Worm (Caenorhabditis elegans) whole organism, late embryonic: ENCODE measurements around the gene H12D21.6.

Experiments
- K09A11.1 ChIP-seq: sonication (generic microtip); optimal IDR thresholded peaks from 2 replicates; lab custom pipeline; 2017; ENCODE audit warnings: antibody characterized with exemption, mild to moderate bottlenecking, missing genetic modification characterization, missing compliant biosample characterization; ENCODE audit not compliant: insufficient read depth
- T23F11.4 ChIP-seq: fragments of 200-800 bp; sonication (Bioruptor generic); optimal IDR thresholded peaks from 2 replicates; lab custom pipeline; 2018; ENCODE audit warnings: mild to moderate bottlenecking, missing genetic modification characterization, missing compliant biosample characterization
- ceh-14 ChIP-seq: sonication (generic microtip); optimal IDR thresholded peaks from 2 replicates; lab custom pipeline; 2016; ENCODE audit warnings: missing genotype, missing genetic modification characterization, missing compliant biosample characterization
- ceh-19 ChIP-seq: fragments of 200-800 bp; sonication (Bioruptor generic); optimal IDR thresholded peaks from 2 replicates; lab custom pipeline; 2018; ENCODE audit warnings: mild to moderate bottlenecking, missing genetic modification characterization, missing compliant biosample characterization
- ceh-22 ChIP-seq: sonication (generic microtip); optimal IDR thresholded peaks from 2 replicates; lab custom pipeline; 2017; ENCODE audit warnings: missing biosample characterization, missing genetic modification characterization
- ceh-30 ChIP-seq: fragments of 150-350 bp; optimal IDR thresholded peaks from 2 replicates; lab custom pipeline; 2014; ENCODE audit warnings: missing biosample characterization, missing genetic modification characterization
- ceh-31 ChIP-seq: sonication (generic microtip); optimal IDR thresholded peaks from 2 replicates; lab custom pipeline; 2016; ENCODE audit warnings: missing genetic modification characterization, missing compliant biosample characterization
- ceh-34 ChIP-seq: sonication (generic microtip); optimal IDR thresholded peaks from 2 replicates; lab custom pipeline; 2016; ENCODE audit warnings: mild to moderate bottlenecking, missing genetic modification characterization, missing compliant biosample characterization
- ceh-45 ChIP-seq: fragments of 200-800 bp; sonication (Bioruptor generic); IDR thresholded peaks from 2 replicates; pipeline ENCODE4 v1.3.6; 2022; ENCODE audit warnings: missing genetic modification reagents, missing genetic modification characterization, missing compliant biosample characterization
- ceh-48 ChIP-seq: sonication (generic microtip); optimal IDR thresholded peaks from 2 replicates; lab custom pipeline; 2016; ENCODE audit warnings: missing genetic modification characterization, inconsistent platforms, missing compliant biosample characterization
- ceh-9 ChIP-seq: sonication (generic microtip); optimal IDR thresholded peaks from 2 replicates; lab custom pipeline; 2016; ENCODE audit warnings: mild to moderate bottlenecking, missing genetic modification characterization, inconsistent platforms, missing compliant biosample characterization
- elt-2 ChIP-seq: sonication (generic microtip); optimal IDR thresholded peaks from 2 replicates; lab custom pipeline; 2016; ENCODE audit warnings: missing genetic modification reagents, missing genetic modification characterization, missing compliant biosample characterization
- elt-4 ChIP-seq: sonication (generic microtip); optimal IDR thresholded peaks from 2 replicates; lab custom pipeline; 2016; ENCODE audit warnings: missing genetic modification characterization, missing compliant biosample characterization
- fax-1 ChIP-seq: sonication (generic microtip); optimal IDR thresholded peaks from 2 replicates; lab custom pipeline; 2016; ENCODE audit warnings: missing genotype, missing genetic modification characterization, missing compliant biosample characterization
- fkh-10 ChIP-seq: fragments of 150-350 bp; optimal IDR thresholded peaks from 2 replicates; lab custom pipeline; 2014; ENCODE audit warnings: missing biosample characterization, missing genetic modification reagents, missing genetic modification characterization
- fkh-6 ChIP-seq: sonication (generic microtip); optimal IDR thresholded peaks from 2 replicates; lab custom pipeline; 2016; ENCODE audit warnings: missing genetic modification characterization, missing compliant biosample characterization
- hlh-15 ChIP-seq: sonication (generic microtip); optimal IDR thresholded peaks from 2 replicates; lab custom pipeline; 2016; ENCODE audit warnings: missing genetic modification characterization, missing compliant biosample characterization
- hlh-30 ChIP-seq: sonication (generic microtip); optimal IDR thresholded peaks from 2 replicates; lab custom pipeline; 2017; ENCODE audit warnings: antibody characterized with exemption, missing genetic modification characterization, missing compliant biosample characterization; ENCODE audit not compliant: insufficient read depth
- lim-6 ChIP-seq: sonication (generic microtip); optimal IDR thresholded peaks from 2 replicates; lab custom pipeline; 2016; ENCODE audit warnings: missing genetic modification characterization, missing compliant biosample characterization
- lin-11 ChIP-seq: fragments of 200-800 bp; sonication (Bioruptor generic); optimal IDR thresholded peaks from 2 replicates; lab custom pipeline; 2018; ENCODE audit warnings: mild to moderate bottlenecking, missing genetic modification characterization, missing compliant biosample characterization
- mec-3 ChIP-seq: sonication (generic microtip); optimal IDR thresholded peaks from 2 replicates; lab custom pipeline; 2016; ENCODE audit warnings: borderline replicate concordance, missing genetic modification characterization, missing compliant biosample characterization
- nhr-232 ChIP-seq: sonication (generic microtip); optimal IDR thresholded peaks from 2 replicates; lab custom pipeline; 2016; ENCODE audit warnings: missing genetic modification characterization, missing compliant biosample characterization
- pag-3 ChIP-seq: sonication (generic microtip); optimal IDR thresholded peaks from 2 replicates; lab custom pipeline; 2016; ENCODE audit warnings: missing compliant biosample characterization, missing genetic modification characterization, borderline replicate concordance
- pat-9 ChIP-seq: fragments of 200-800 bp; sonication (Bioruptor generic); optimal IDR thresholded peaks from 2 replicates; lab custom pipeline; 2018; ENCODE audit warnings: mild to moderate bottlenecking, missing genetic modification characterization, moderate library complexity, missing compliant biosample characterization
- pax-1 ChIP-seq: fragments of 150-350 bp; optimal IDR thresholded peaks from 2 replicates; lab custom pipeline; 2014; ENCODE audit warnings: missing biosample characterization, missing genetic modification characterization
- pha-2 ChIP-seq: sonication (generic microtip); optimal IDR thresholded peaks from 2 replicates; lab custom pipeline; 2017; ENCODE audit warnings: mild to moderate bottlenecking, missing genetic modification characterization, missing compliant biosample characterization
- pha-4 ChIP-seq: fragments of 150-350 bp; optimal IDR thresholded peaks from 2 replicates; lab custom pipeline; 2018; ENCODE audit warnings: missing biosample characterization, missing genetic modification reagents, missing genetic modification characterization
- pros-1 ChIP-seq: fragments of 150-350 bp; optimal IDR thresholded peaks from 2 replicates; lab custom pipeline; 2014; ENCODE audit warnings: missing biosample characterization, missing genetic modification reagents, missing genetic modification characterization
- ref-2 ChIP-seq: sonication (generic microtip); optimal IDR thresholded peaks from 2 replicates; lab custom pipeline; 2016; ENCODE audit warnings: missing genetic modification characterization, missing compliant biosample characterization
- rnt-1 ChIP-seq: sonication (generic microtip); optimal IDR thresholded peaks from 2 replicates; lab custom pipeline; 2016; ENCODE audit warnings: missing genetic modification characterization, missing compliant biosample characterization
- syd-9 ChIP-seq: sonication (generic microtip); optimal IDR thresholded peaks from 2 replicates; lab custom pipeline; 2016; ENCODE audit warnings: mild to moderate bottlenecking, missing genetic modification characterization, moderate library complexity, missing compliant biosample characterization
- ttx-3 ChIP-seq: sonication (generic microtip); optimal IDR thresholded peaks from 2 replicates; lab custom pipeline; 2016; ENCODE audit warnings: missing genetic modification reagents, missing genetic modification characterization, missing compliant biosample characterization
- unc-3 ChIP-seq, 2 experiments: fragments of 200-800 bp in 1 of 2; sonication (Bioruptor generic) in 1 of 2; sonication (generic microtip) in 1 of 2; conservative IDR thresholded peaks in 1 of 2; optimal IDR thresholded peaks in 1 of 2; 2 replicates each; pipeline versions ENCODE4 v1.3.6 to Lab custom; 2016 to 2022; ENCODE audit warnings: missing compliant biosample characterization in 2 of 2, missing genetic modification characterization in 2 of 2, missing genetic modification reagents in 1 of 2
- unc-55 ChIP-seq: sonication (generic microtip); optimal IDR thresholded peaks from 2 replicates; lab custom pipeline; 2017; ENCODE audit warnings: missing biosample characterization, missing genetic modification reagents, missing genetic modification characterization
- zip-5 ChIP-seq: sonication (generic microtip); optimal IDR thresholded peaks from 2 replicates; lab custom pipeline; 2016; ENCODE audit warnings: missing genetic modification characterization, missing compliant biosample characterization
- ztf-16 ChIP-seq: sonication (generic microtip); optimal IDR thresholded peaks from 2 replicates; lab custom pipeline; 2017; ENCODE audit warnings: missing genetic modification characterization, missing compliant biosample characterization

Gene H12D21.6

DNA sequence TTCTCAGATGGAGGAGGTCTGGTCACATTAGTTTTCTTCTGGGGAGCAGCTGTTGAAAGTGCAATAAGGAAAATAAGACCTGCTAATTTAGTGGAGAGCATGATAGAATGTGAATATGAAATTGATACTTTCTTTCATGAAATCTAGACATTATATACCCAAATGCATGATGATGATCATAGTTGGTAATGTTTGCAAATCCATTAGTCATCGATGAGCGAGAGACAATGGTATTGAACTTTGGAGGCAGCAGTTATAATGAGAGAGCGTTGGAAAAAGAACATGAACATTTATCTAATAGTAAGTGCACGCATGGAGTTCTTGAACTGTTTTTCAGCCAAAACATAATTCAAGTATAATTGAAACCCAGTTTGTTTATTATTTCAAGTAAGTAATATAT is at the start of gene H12D21.6:
H12D21.6 (minus strand) TSS at position 101 of the 400 bp plus-strand sequence.
- TF ChIP-seq ceh-19 (GFP tag; lab: Kevin White, UChicago), result no peak

DNA sequence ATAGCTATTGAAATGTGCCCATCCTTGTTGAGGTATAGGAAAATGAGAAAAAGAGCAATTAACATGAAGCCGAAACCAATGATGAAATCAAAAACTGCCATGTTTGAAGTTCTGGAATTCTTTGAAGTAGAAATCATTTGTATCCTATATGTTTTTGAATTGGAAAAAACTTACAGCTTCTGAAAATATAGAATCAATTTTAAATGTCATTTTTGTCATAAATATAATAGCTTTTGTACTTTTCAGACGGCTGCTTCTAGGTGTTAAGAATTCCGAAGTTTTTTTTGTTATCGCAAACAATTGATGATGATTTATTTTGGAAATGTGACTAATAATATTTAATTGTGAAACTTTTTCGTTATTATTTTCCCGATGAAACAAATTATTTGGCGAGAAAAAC is 49.4 kb upstream of the H12D21.6 start, which contains the start of gene C30G7.4:
C30G7.4 (minus strand) TSS at position 101 of the 400 bp plus-strand sequence.
- TF ChIP-seq fkh-10, result no peak
- no peak for TF ChIP-seq fkh-6 (tag; lab: Kevin White, UChicago)
- no peak for TF ChIP-seq hlh-30 (tag; lab: Kevin White, UChicago)
- no peak for TF ChIP-seq ceh-45 (GFP tag; lab: Robert Waterston, UW)
- no peak for TF ChIP-seq lin-11 (tag; lab: Kevin White, UChicago)
- TF ChIP-seq ceh-9, result no peak
- no peak for TF ChIP-seq rnt-1 (tag; lab: Kevin White, UChicago)
- no peak for TF ChIP-seq ceh-48 (tag; lab: Kevin White, UChicago)
- TF ChIP-seq K09A11.1 (tag; lab: Kevin White, UChicago), result no peak
- TF ChIP-seq unc-55 (GFP tag; lab: Kevin White, UChicago), result no peak
- TF ChIP-seq pax-1 (tag; lab: Kevin White, UChicago), result no peak
- TF ChIP-seq syd-9 (tag; lab: Kevin White, UChicago), result no peak
- no peak for TF ChIP-seq pag-3 (tag; lab: Kevin White, UChicago)
- no peak for TF ChIP-seq ref-2 (tag; lab: Kevin White, UChicago)
- no peak for TF ChIP-seq nhr-232 (tag; lab: Kevin White, UChicago)
- no peak for TF ChIP-seq zip-5
- TF ChIP-seq ztf-16, result no peak
- TF ChIP-seq elt-2 (tag; lab: Kevin White, UChicago), result no peak
- TF ChIP-seq ceh-31, result no peak

DNA sequence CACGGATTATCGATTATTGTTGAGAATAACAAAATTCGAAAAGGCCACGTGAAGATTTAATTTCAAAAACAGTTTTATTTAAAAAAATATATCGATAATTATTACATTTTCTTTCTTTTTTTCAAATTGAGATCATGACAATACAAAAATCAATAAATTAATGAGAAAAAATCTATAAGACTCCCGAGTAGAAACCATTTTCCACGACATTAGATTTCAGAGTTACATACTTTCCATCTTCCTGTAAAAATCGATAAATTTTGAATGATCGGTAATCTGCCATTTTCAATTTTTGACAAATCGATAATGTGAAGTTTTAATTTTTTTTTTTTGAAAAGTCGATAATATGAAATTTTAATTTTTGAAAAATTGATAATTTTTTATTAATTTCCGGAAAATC is 48.1 kb upstream of the H12D21.6 start, which contains the start of gene C30G7.3:
C30G7.3 (minus strand) TSS at position 8 of the 400 bp plus-strand sequence.
- TF ChIP-seq fax-1 (tag; lab: Kevin White, UChicago) (no peak), ceh-34 (tag; lab: Kevin White, UChicago) (no peak), pros-1 (no peak)
- TF ChIP-seq, all 69 proteins: peak for 0

DNA sequence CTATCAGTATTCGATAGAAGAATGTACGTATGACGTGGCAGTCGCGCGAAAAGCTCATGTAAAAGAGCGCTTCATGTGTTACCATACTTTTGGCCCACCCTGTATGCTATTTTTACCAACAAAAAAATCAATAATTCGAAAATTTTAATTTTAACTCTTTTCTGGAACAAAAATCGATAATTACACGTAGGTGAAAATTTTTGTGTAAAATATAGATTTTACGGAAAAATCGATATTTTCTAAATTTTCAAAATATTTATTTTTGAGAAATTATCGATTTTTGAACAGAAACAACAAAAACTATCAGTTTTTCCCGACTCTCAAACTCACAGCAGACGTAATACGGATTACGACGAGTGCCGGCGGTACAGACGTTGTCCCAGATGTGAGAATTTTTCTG is 47.5 kb upstream of the H12D21.6 start:
- TF ChIP-seq unc-3 (GFP tag; conservative IDR thresholded peaks at IDR 0.05; lab: Robert Waterston, UW) (no peak), unc-3 (tag; optimal IDR thresholded peaks at IDR 0.05; lab: Kevin White, UChicago) (no peak), fkh-6 (tag; lab: Kevin White, UChicago) (no peak), lim-6 (no peak), ref-2 (tag; lab: Kevin White, UChicago) (no peak), ceh-14 (no peak), lin-11 (tag; lab: Kevin White, UChicago) (no peak), hlh-15 (tag; lab: Kevin White, UChicago) (no peak), pha-2 (tag; lab: Kevin White, UChicago) (no peak), ztf-16 (no peak), mec-3 (tag; lab: Kevin White, UChicago) (no peak), hlh-30 (tag; lab: Kevin White, UChicago) (no peak), rnt-1 (tag; lab: Kevin White, UChicago) (no peak), ceh-30 (tag; lab: Kevin White, UChicago) (no peak), ttx-3 (tag; lab: Kevin White, UChicago) (no peak)

DNA sequence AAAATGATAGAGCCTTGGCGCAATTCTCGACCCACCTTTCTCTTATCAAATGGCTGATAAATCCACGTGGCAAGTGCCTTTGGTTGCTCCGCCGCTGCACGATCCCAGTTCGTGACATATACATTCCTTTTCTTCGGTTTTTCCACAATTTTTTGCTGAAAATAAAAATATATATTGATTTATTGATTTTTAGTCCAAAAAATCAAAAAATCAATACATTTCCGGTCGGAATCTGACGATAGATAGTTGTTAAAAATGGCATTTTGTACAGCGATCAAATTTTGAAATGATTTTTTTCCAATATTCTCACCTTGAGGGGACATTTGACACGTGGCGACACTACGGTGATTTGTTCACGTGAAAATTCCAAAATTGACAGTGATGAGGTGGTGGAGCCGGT is 46.1 kb upstream of the H12D21.6 start:
- TF ChIP-seq ceh-22 (tag; lab: Kevin White, UChicago) (no peak), ttx-3 (tag; lab: Kevin White, UChicago) (no peak), ceh-14 (no peak), fkh-10 (no peak), pat-9 (no peak), ceh-19 (GFP tag; lab: Kevin White, UChicago) (no peak), T23F11.4 (GFP tag; lab: Kevin White, UChicago) (no peak), elt-4 (no peak), pha-4 (tag; lab: Kevin White, UChicago) (no peak), ceh-9 (no peak)
- TF ChIP-seq, all 69 proteins: peak for 0
